Fruit fly (Drosophila melanogaster) whole organism, embryonic: ENCODE data around the gene Syx5.

Experiments used
- BtbVII ChIP-seq: fragments of 200-800 bp; sonication (Bioruptor generic); optimal IDR thresholded peaks from 3 replicates; lab custom pipeline; 2017; ENCODE audit warnings: missing biosample characterization, mild to moderate bottlenecking, missing genetic modification characterization
- CG10209 ChIP-seq: fragments of 200-800 bp; sonication (Bioruptor generic); optimal IDR thresholded peaks from 3 replicates; lab custom pipeline; 2017; ENCODE audit warnings: missing biosample characterization, mild to moderate bottlenecking, missing genetic modification characterization, missing genetic modification reagents
- CG10654 ChIP-seq: fragments of 200-800 bp; sonication (Bioruptor generic); optimal IDR thresholded peaks from 2 replicates; lab custom pipeline; 2016; ENCODE audit warnings: missing biosample characterization, missing genetic modification characterization
- CG12155 ChIP-seq: fragments of 200-800 bp; sonication (Bioruptor generic); optimal IDR thresholded peaks from 3 replicates; lab custom pipeline; 2016; ENCODE audit warnings: missing biosample characterization, missing genetic modification characterization
- CG13296 ChIP-seq: fragments of 200-800 bp; sonication (Bioruptor generic); optimal IDR thresholded peaks from 3 replicates; lab custom pipeline; 2018; ENCODE audit warnings: missing biosample characterization, mild to moderate bottlenecking, missing genetic modification characterization
- CG14710 ChIP-seq: fragments of 200-800 bp; sonication (Bioruptor generic); optimal IDR thresholded peaks from 3 replicates; lab custom pipeline; 2019; ENCODE audit warnings: missing biosample characterization, mild to moderate bottlenecking, missing genetic modification characterization, moderate library complexity
- CG14965 ChIP-seq: fragments of 200-800 bp; sonication (Bioruptor generic); optimal IDR thresholded peaks from 2 replicates; lab custom pipeline; 2016; ENCODE audit warnings: missing biosample characterization, missing genetic modification characterization, borderline replicate concordance
- CG17361 ChIP-seq: fragments of 200-800 bp; sonication (Bioruptor generic); IDR thresholded peaks from 3 replicates; pipeline ENCODE4 v1.3.6; 2022; ENCODE audit warnings: missing biosample characterization, missing genetic modification characterization
- CG17612 ChIP-seq: fragments of 200-800 bp; sonication (Bioruptor generic); IDR thresholded peaks from 2 replicates; pipeline ENCODE4 v1.3.6; 2022; ENCODE audit warnings: missing biosample characterization, missing genetic modification characterization
- CG2202 ChIP-seq: fragments of 200-800 bp; sonication (Bioruptor generic); optimal IDR thresholded peaks from 2 replicates; lab custom pipeline; 2018; ENCODE audit warnings: missing biosample characterization, mild to moderate bottlenecking, missing genetic modification characterization
- CG2678 ChIP-seq: fragments of 200-800 bp; sonication (Bioruptor generic); optimal IDR thresholded peaks from 3 replicates; lab custom pipeline; 2019; ENCODE audit warnings: missing biosample characterization, mild to moderate bottlenecking, missing genetic modification characterization, moderate library complexity
- CG31388 ChIP-seq: fragments of 200-800 bp; sonication (Bioruptor generic); optimal IDR thresholded peaks from 2 replicates; lab custom pipeline; 2016; ENCODE audit warnings: missing biosample characterization, missing genetic modification characterization
- CG32772 ChIP-seq: fragments of 200-800 bp; sonication (Bioruptor generic); IDR thresholded peaks from 2 replicates; pipeline ENCODE4 v1.3.6; 2022; ENCODE audit warnings: missing biosample characterization, missing genetic modification characterization
- CG3281 ChIP-seq: fragments of 200-800 bp; sonication (Bioruptor generic); optimal IDR thresholded peaks from 3 replicates; lab custom pipeline; 2017; ENCODE audit warnings: missing biosample characterization, mild to moderate bottlenecking, missing genetic modification characterization
- CG5953 ChIP-seq: fragments of 200-800 bp; sonication (Bioruptor generic); IDR thresholded peaks from 2 replicates; pipeline ENCODE4 v1.3.6; 2022; ENCODE audit warnings: missing biosample characterization, missing genetic modification characterization
- CG9609 ChIP-seq: fragments of 200-800 bp; sonication (Bioruptor generic); optimal IDR thresholded peaks from 3 replicates; lab custom pipeline; 2016; ENCODE audit warnings: missing biosample characterization, missing genetic modification characterization
- Dad ChIP-seq: fragments of 200-800 bp; sonication (Bioruptor generic); optimal IDR thresholded peaks from 3 replicates; lab custom pipeline; 2016; ENCODE audit warnings: missing biosample characterization, missing genetic modification characterization
- Deaf1 ChIP-seq: fragments of 200-800 bp; optimal IDR thresholded peaks from 3 replicates; lab custom pipeline; 2019; ENCODE audit warnings: missing biosample characterization, mild to moderate bottlenecking, missing genetic modification characterization, moderate library complexity
- Dp ChIP-seq: fragments of 200-800 bp; sonication (Bioruptor generic); optimal IDR thresholded peaks from 2 replicates; lab custom pipeline; 2018; ENCODE audit warnings: missing biosample characterization, mild to moderate bottlenecking, missing genetic modification characterization, moderate library complexity
- Hr3 ChIP-seq: fragments of 200-800 bp; sonication (Bioruptor generic); optimal IDR thresholded peaks from 3 replicates; lab custom pipeline; 2016; ENCODE audit warnings: missing biosample characterization, missing genetic modification characterization
- Hr78 ChIP-seq, 2 experiments: fragments of 200-800 bp in 1 of 2; fragments of >200 bp in 1 of 2; sonication (Bioruptor generic) in 1 of 2; optimal IDR thresholded peaks; 2 replicates each; lab custom pipeline; 2017 to 2019; ENCODE audit warnings: missing biosample characterization in 2 of 2, missing genetic modification characterization in 2 of 2, mild to moderate bottlenecking in 1 of 2, moderate library complexity in 1 of 2
- Hsf ChIP-seq: fragments of 200-800 bp; sonication (Bioruptor generic); optimal IDR thresholded peaks from 3 replicates; lab custom pipeline; 2016; ENCODE audit warnings: missing biosample characterization, missing genetic modification characterization
- MTF-1 ChIP-seq: fragments of 200-800 bp; sonication (Bioruptor generic); optimal IDR thresholded peaks from 2 replicates; lab custom pipeline; 2018; ENCODE audit warnings: missing biosample characterization, mild to moderate bottlenecking, missing genetic modification characterization, borderline replicate concordance
- PHDP ChIP-seq: fragments of 200-800 bp; sonication (Bioruptor generic); optimal IDR thresholded peaks from 3 replicates; lab custom pipeline; 2018; ENCODE audit warnings: missing biosample characterization, mild to moderate bottlenecking, missing genetic modification characterization, moderate library complexity
- Pdp1 ChIP-seq, 2 experiments: fragments of 200-800 bp; sonication (Bioruptor generic); optimal IDR thresholded peaks; 3 replicates each; lab custom pipeline; 2016; ENCODE audit warnings: missing biosample characterization in 2 of 2, missing genetic modification characterization in 2 of 2, mild to moderate bottlenecking in 1 of 2, moderate library complexity in 1 of 2
- Six4 ChIP-seq: fragments of 200-800 bp; sonication (Bioruptor generic); optimal IDR thresholded peaks from 2 replicates; lab custom pipeline; 2016; ENCODE audit warnings: missing biosample characterization, missing genetic modification characterization
- Sry-β ChIP-seq: fragments of 200-800 bp; sonication (Bioruptor generic); optimal IDR thresholded peaks from 2 replicates; lab custom pipeline; 2018; ENCODE audit warnings: missing biosample characterization, mild to moderate bottlenecking, missing genetic modification characterization, moderate library complexity
- TFAM ChIP-seq: fragments of 200-800 bp; sonication (Bioruptor generic); optimal IDR thresholded peaks from 2 replicates; lab custom pipeline; 2017; ENCODE audit warnings: missing biosample characterization, missing genetic modification characterization, inconsistent platforms
- YL-1 ChIP-seq: fragments of 200-800 bp; sonication (Bioruptor generic); optimal IDR thresholded peaks from 3 replicates; lab custom pipeline; 2017; ENCODE audit warnings: missing biosample characterization, mild to moderate bottlenecking, missing genetic modification characterization
- al ChIP-seq: fragments of 200-800 bp; sonication (Bioruptor generic); IDR thresholded peaks from 2 replicates; pipeline ENCODE4 v1.3.6; 2022; ENCODE audit warnings: missing biosample characterization, missing genetic modification characterization
- az2 ChIP-seq: fragments of 200-800 bp; sonication (Bioruptor generic); optimal IDR thresholded peaks from 3 replicates; lab custom pipeline; 2016; ENCODE audit warnings: missing biosample characterization, missing genetic modification characterization
- caup ChIP-seq: fragments of 200-800 bp; sonication (Bioruptor generic); optimal IDR thresholded peaks from 3 replicates; lab custom pipeline; 2017; ENCODE audit warnings: missing biosample characterization, mild to moderate bottlenecking, missing genetic modification characterization, moderate library complexity; ENCODE audit not compliant: severe bottlenecking
- chif ChIP-seq, 2 experiments: fragments of 200-800 bp; sonication (Bioruptor generic); optimal IDR thresholded peaks; 3 replicates each; lab custom pipeline; 2016; ENCODE audit warnings: missing biosample characterization in 2 of 2, missing genetic modification characterization in 2 of 2
- corto ChIP-seq: fragments of 200-800 bp; sonication (Bioruptor generic); optimal IDR thresholded peaks from 2 replicates; lab custom pipeline; 2016; ENCODE audit warnings: missing biosample characterization, mild to moderate bottlenecking, missing genetic modification characterization, moderate library complexity
- crc ChIP-seq: fragments of 200-800 bp; sonication (Bioruptor generic); optimal IDR thresholded peaks from 2 replicates; lab custom pipeline; 2016; ENCODE audit warnings: missing biosample characterization, missing genetic modification characterization
- fd102C ChIP-seq: fragments of 200-800 bp; sonication (Bioruptor generic); optimal IDR thresholded peaks from 2 replicates; lab custom pipeline; 2018; ENCODE audit warnings: missing biosample characterization, mild to moderate bottlenecking, missing genetic modification characterization, moderate library complexity
- gfzf ChIP-seq: fragments of 200-800 bp; sonication (Bioruptor generic); optimal IDR thresholded peaks from 2 replicates; lab custom pipeline; 2016; ENCODE audit warnings: missing biosample characterization, mild to moderate bottlenecking, missing genetic modification characterization, moderate library complexity
- gro ChIP-seq: fragments of 200-800 bp; sonication (Bioruptor generic); optimal IDR thresholded peaks from 2 replicates; lab custom pipeline; 2016; ENCODE audit warnings: missing biosample characterization, missing genetic modification characterization
- gt ChIP-seq: fragments of 200-800 bp; sonication (Bioruptor generic); IDR thresholded peaks from 2 replicates; pipeline ENCODE4 v1.3.6; 2022; ENCODE audit warnings: missing biosample characterization, missing genetic modification characterization
- kni ChIP-seq: fragments of 200-800 bp; sonication (Bioruptor generic); optimal IDR thresholded peaks from 3 replicates; lab custom pipeline; 2017; ENCODE audit warnings: mild to moderate bottlenecking, missing biosample characterization, missing genetic modification reagents, missing genetic modification characterization
- lola ChIP-seq, 3 experiments: fragments of >200 bp in 2 of 3; fragments of 200-800 bp in 1 of 3; sonication (Bioruptor generic) in 1 of 3; optimal IDR thresholded peaks; 2 replicates each; lab custom pipeline; 2017 to 2019; ENCODE audit warnings: missing biosample characterization in 3 of 3, missing genetic modification characterization in 3 of 3, mild to moderate bottlenecking in 1 of 3, moderate library complexity in 1 of 3
- phol ChIP-seq: fragments of 200-800 bp; sonication (Bioruptor generic); optimal IDR thresholded peaks from 3 replicates; lab custom pipeline; 2018; ENCODE audit warnings: missing biosample characterization, mild to moderate bottlenecking, missing genetic modification characterization, moderate library complexity
- pum ChIP-seq: fragments of 200-800 bp; sonication (Bioruptor generic); optimal IDR thresholded peaks from 2 replicates; lab custom pipeline; 2016; ENCODE audit warnings: missing biosample characterization, missing genetic modification characterization
- scrt ChIP-seq: fragments of 200-800 bp; sonication (Bioruptor generic); optimal IDR thresholded peaks from 2 replicates; lab custom pipeline; 2018; ENCODE audit warnings: missing biosample characterization, mild to moderate bottlenecking, missing genetic modification characterization, moderate library complexity
- sug ChIP-seq: fragments of 200-800 bp; optimal IDR thresholded peaks from 2 replicates; lab custom pipeline; 2019; ENCODE audit warnings: missing biosample characterization, mild to moderate bottlenecking, missing genetic modification characterization, moderate library complexity
- tgo ChIP-seq: fragments of 200-800 bp; sonication (Bioruptor generic); IDR thresholded peaks from 3 replicates; pipeline ENCODE4 v1.3.6; 2022; ENCODE audit warnings: missing biosample characterization, missing genetic modification characterization
- tna ChIP-seq: fragments of 200-800 bp; sonication (Bioruptor generic); IDR thresholded peaks from 2 replicates; pipeline ENCODE4 v1.3.6; 2022; ENCODE audit warnings: missing biosample characterization, missing genetic modification characterization; ENCODE audit not compliant: partially characterized antibody
- tx ChIP-seq: fragments of 200-800 bp; sonication (Bioruptor generic); optimal IDR thresholded peaks from 2 replicates; lab custom pipeline; 2016; ENCODE audit warnings: missing biosample characterization, missing genetic modification characterization
- unc-4 ChIP-seq: fragments of 200-800 bp; sonication (Bioruptor generic); IDR thresholded peaks from 2 replicates; pipeline ENCODE4 v1.3.6; 2022; ENCODE audit warnings: missing biosample characterization, missing genetic modification characterization; ENCODE audit not compliant: partially characterized antibody

Gene Syx5

DNA sequence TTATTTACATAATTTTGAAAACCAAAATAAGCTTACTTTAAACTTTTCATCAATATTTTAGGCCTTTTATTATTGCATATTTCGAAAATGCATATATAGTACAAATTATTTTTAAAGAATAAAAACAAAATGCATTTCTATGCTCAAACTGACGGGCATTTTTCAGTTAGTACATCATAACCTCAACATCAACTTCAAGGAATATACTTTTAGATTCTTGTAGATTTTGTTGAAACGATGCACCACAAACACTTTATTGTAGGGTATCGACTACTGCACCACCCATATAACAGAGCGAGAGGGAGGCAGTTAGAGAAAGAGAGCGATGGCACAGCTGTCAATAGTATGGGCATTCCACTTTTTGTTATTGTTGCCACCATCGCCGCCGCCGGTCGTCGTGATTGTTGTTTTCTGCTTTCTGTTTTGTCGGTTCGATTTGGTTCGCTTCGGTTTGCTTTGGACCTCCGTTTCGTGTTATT, 27.3 kb upstream of the Syx5 start (continued):
- TF ChIP-seq CG17612 (no peak), CG31388 (peak; percentile 64), CG3281 (GFP tag; lab: Kevin White, UChicago) (peak; percentile 80), Six4 (GFP tag; lab: Kevin White, UChicago) (peak; percentile 92), sug (peak; percentile 68), CG12155 (GFP tag; lab: Kevin White, UChicago) (peak; percentile 83), corto (no peak), tx (GFP tag; lab: Kevin White, UChicago) (peak; percentile 71), scrt (GFP tag; lab: Kevin White, UChicago) (peak; percentile 74), TFAM (peak; percentile 42), chif (GFP tag; optimal IDR thresholded peaks at IDR 0.05; lab: Kevin White, UChicago) (peak; percentile 86 to 94), Dad (GFP tag; lab: Kevin White, UChicago) (peak; percentile 57), CG10209 (GFP tag; lab: Kevin White, UChicago) (peak; percentile 93), al (no peak), pum (GFP tag; lab: Kevin White, UChicago) (peak; percentile 91), Hr3 (peak; percentile 94), CG10654 (peak; percentile 92), Deaf1 (tag; lab: Kevin White, UChicago) (peak; percentile 65), lola (GFP tag; optimal IDR thresholded peaks at IDR 0.05; lab: Kevin White, UChicago) (peak in 1 of 3 experiments; percentile 94), gro (peak; percentile 20), CG2678 (tag; lab: Kevin White, UChicago) (peak; percentile 95), tna (no peak), Hr78 (GFP tag; optimal IDR thresholded peaks at IDR 0.05; lab: Kevin White, UChicago) (peak in 1 of 2 experiments; percentile 87), MTF-1 (GFP tag; lab: Kevin White, UChicago) (peak; percentile 51), CG13296 (GFP tag; lab: Kevin White, UChicago) (peak; percentile 87), unc-4 (no peak), Hsf (GFP tag; lab: Kevin White, UChicago) (peak; percentile 92), fd102C (GFP tag; lab: Kevin White, UChicago) (no peak), CG5953 (GFP tag; lab: Robert Waterston, UW) (0 out of 2 replicates have a peak, but pooled peaks have one; percentile 3), Pdp1 (GFP tag; optimal IDR thresholded peaks at IDR 0.05; lab: Kevin White, UChicago) (peak; percentile 86 to 91), CG14710 (tag; lab: Kevin White, UChicago) (peak; percentile 94), BtbVII (GFP tag; lab: Kevin White, UChicago) (peak; percentile 84), CG9609 (GFP tag; lab: Kevin White, UChicago) (peak; percentile 68), CG2202 (tag; lab: Kevin White, UChicago) (peak; percentile 82), caup (peak; percentile 77), tgo (peak; percentile 82), phol (tag; lab: Kevin White, UChicago) (peak; percentile 96), CG32772 (GFP tag; lab: Robert Waterston, UW) (peak; percentile 71), Dp (GFP tag; lab: Kevin White, UChicago) (no peak), gfzf (GFP tag; lab: Kevin White, UChicago) (no peak), YL-1 (peak; percentile 21), CG17361 (GFP tag; lab: Robert Waterston, UW) (peak; percentile 98), PHDP (tag; lab: Kevin White, UChicago) (peak; percentile 94), CG14965 (peak; percentile 37), Sry-β (peak; percentile 59), az2 (GFP tag; lab: Kevin White, UChicago) (peak; percentile 95), kni (GFP tag; lab: Kevin White, UChicago) (peak; percentile 80), gt (GFP tag; lab: Robert Waterston, UW) (0 out of 2 replicates have a peak, but pooled peaks have one; percentile 46), crc (peak; percentile 11)
